Worm (Caenorhabditis elegans) whole organism, L4 larva: ENCODE measurements around the gene rde-12.

Experiments used
- D1046.2 ChIP-seq: fragments of 200-800 bp; sonication (Bioruptor generic); IDR thresholded peaks from 2 replicates; pipeline ENCODE4 v1.3.6; 2022; ENCODE audit warnings: missing genetic modification characterization, missing compliant biosample characterization
- F37D6.2 ChIP-seq: sonication (generic microtip); optimal IDR thresholded peaks from 2 replicates; lab custom pipeline; 2016; ENCODE audit warnings: mild to moderate bottlenecking, missing genetic modification characterization, missing compliant biosample characterization
- Y48G9A.11 ChIP-seq: fragments of 200-800 bp; sonication (Bioruptor generic); IDR thresholded peaks from 2 replicates; pipeline ENCODE4 v1.3.6; 2022; ENCODE audit warnings: missing genetic modification reagents, missing genetic modification characterization, missing compliant biosample characterization
- ZK546.5 ChIP-seq, 2 experiments: sonication (generic microtip); optimal IDR thresholded peaks; 2 replicates each; lab custom pipeline; 2017; ENCODE audit warnings: missing biosample characterization in 2 of 2, missing genetic modification characterization in 2 of 2
- aha-1 ChIP-seq: fragments of 150-350 bp; peaks from one replicate; lab custom pipeline; 2014; ENCODE audit warnings: missing biosample characterization, missing genetic modification characterization
- ceh-32 ChIP-seq: sonication (generic microtip); optimal IDR thresholded peaks from 2 replicates; lab custom pipeline; 2016; ENCODE audit warnings: mild to moderate bottlenecking, missing genetic modification characterization, missing compliant biosample characterization; ENCODE audit not compliant: poor library complexity
- ceh-62 ChIP-seq: sonication (generic microtip); optimal IDR thresholded peaks from 2 replicates; lab custom pipeline; 2017; ENCODE audit warnings: missing biosample characterization, missing genetic modification characterization
- daf-19 ChIP-seq: fragments of 200-800 bp; sonication (Bioruptor generic); conservative IDR thresholded peaks from 2 replicates; pipeline ENCODE4 v1.3.6; 2022; ENCODE audit warnings: missing genetic modification characterization, missing compliant biosample characterization
- daf-8 ChIP-seq: fragments of 200-800 bp; sonication (Bioruptor generic); IDR thresholded peaks from 2 replicates; pipeline ENCODE4 v1.3.6; 2022; ENCODE audit warnings: missing genetic modification characterization, missing compliant biosample characterization
- dmd-8 ChIP-seq: fragments of 200-800 bp; sonication (Bioruptor generic); IDR thresholded peaks from 2 replicates; pipeline ENCODE4 v1.3.6; 2022; ENCODE audit warnings: missing genetic modification characterization, missing compliant biosample characterization
- dmd-9 ChIP-seq: fragments of 200-800 bp; sonication (Bioruptor generic); IDR thresholded peaks from 2 replicates; pipeline ENCODE4 v1.3.6; 2022; ENCODE audit warnings: missing genetic modification reagents, missing genetic modification characterization, missing compliant biosample characterization
- dve-1 ChIP-seq: sonication (generic microtip); optimal IDR thresholded peaks from 2 replicates; lab custom pipeline; 2017; ENCODE audit warnings: antibody characterized with exemption, mild to moderate bottlenecking, missing genetic modification characterization, missing compliant biosample characterization; ENCODE audit not compliant: insufficient read depth
- hlh-30 ChIP-seq: sonication (generic microtip); optimal IDR thresholded peaks from 2 replicates; lab custom pipeline; 2017; ENCODE audit warnings: antibody characterized with exemption, mild to moderate bottlenecking, missing genetic modification characterization, missing compliant biosample characterization; ENCODE audit not compliant: insufficient read depth
- lim-7 ChIP-seq: fragments of 200-800 bp; sonication (Bioruptor generic); IDR thresholded peaks from 2 replicates; pipeline ENCODE4 v1.3.6; 2022; ENCODE audit warnings: missing genetic modification characterization, missing compliant biosample characterization
- lin-13 ChIP-seq: fragments of 150-350 bp; optimal IDR thresholded peaks from 2 replicates; lab custom pipeline; 2014; ENCODE audit warnings: missing biosample characterization, missing genetic modification reagents, missing genetic modification characterization
- mdl-1 ChIP-seq, 2 experiments: fragments of 150-350 bp in 1 of 2; sonication (generic microtip) in 1 of 2; optimal IDR thresholded peaks; 2 replicates each; lab custom pipeline; 2014 to 2017; ENCODE audit warnings: missing biosample characterization in 2 of 2, missing genetic modification characterization in 2 of 2
- nhr-10 ChIP-seq: fragments of 150-350 bp; optimal IDR thresholded peaks from 2 replicates; lab custom pipeline; 2014; ENCODE audit warnings: missing biosample characterization, missing genetic modification characterization
- nhr-25 ChIP-seq: sonication (generic microtip); optimal IDR thresholded peaks from 2 replicates; lab custom pipeline; 2017; ENCODE audit warnings: missing genetic modification characterization, mild to moderate bottlenecking, missing compliant biosample characterization, antibody characterized with exemption, moderate library complexity, borderline replicate concordance; ENCODE audit not compliant: insufficient read depth
- nhr-42 ChIP-seq: fragments of 200-800 bp; sonication (Bioruptor generic); IDR thresholded peaks from 2 replicates; pipeline ENCODE4 v1.3.6; 2022; ENCODE audit warnings: missing genetic modification characterization, missing compliant biosample characterization
- nhr-76 ChIP-seq: fragments of 150-350 bp; optimal IDR thresholded peaks from 2 replicates; lab custom pipeline; 2014; ENCODE audit warnings: missing biosample characterization, missing genetic modification characterization
- sdz-12 ChIP-seq: fragments of 200-800 bp; sonication (Bioruptor generic); optimal IDR thresholded peaks from 2 replicates; lab custom pipeline; 2018; ENCODE audit warnings: mild to moderate bottlenecking, missing genetic modification characterization, missing compliant biosample characterization
- snpc-1.2 ChIP-seq: fragments of 200-800 bp; sonication (Bioruptor generic); IDR thresholded peaks from 2 replicates; pipeline ENCODE4 v1.3.6; 2022; ENCODE audit warnings: missing genetic modification reagents, missing genetic modification characterization, missing compliant biosample characterization
- snpc-4 ChIP-seq: fragments of 150-350 bp; optimal IDR thresholded peaks from 2 replicates; lab custom pipeline; 2014; ENCODE audit warnings: missing biosample characterization, missing genetic modification characterization
- tag-97 ChIP-seq: fragments of 200-800 bp; sonication (Bioruptor generic); IDR thresholded peaks from 2 replicates; pipeline ENCODE4 v1.3.6; 2022; ENCODE audit warnings: missing genetic modification characterization, missing compliant biosample characterization
- tra-1 ChIP-seq: fragments of 200-800 bp; sonication (Bioruptor generic); IDR thresholded peaks from 2 replicates; pipeline ENCODE4 v1.3.6; 2022; ENCODE audit warnings: missing genetic modification reagents, missing genetic modification characterization, missing compliant biosample characterization
- unc-130 ChIP-seq: sonication (generic microtip); optimal IDR thresholded peaks from 2 replicates; lab custom pipeline; 2016; ENCODE audit warnings: missing genetic modification reagents, missing genetic modification characterization, missing compliant biosample characterization
- unc-62 ChIP-seq, 3 experiments: fragments of 150-350 bp in 1 of 3; sonication (generic microtip); optimal IDR thresholded peaks in 2 of 3; peaks in 1 of 3; 1 replicate in 1 of 3; 2 replicates in 2 of 3; lab custom pipeline; 2014 to 2017; ENCODE audit warnings: missing biosample characterization in 3 of 3, missing genetic modification characterization in 3 of 3, missing genetic modification reagents in 3 of 3, missing genotype in 1 of 3
- zfp-3 ChIP-seq: fragments of 200-800 bp; sonication (Bioruptor generic); conservative IDR thresholded peaks from 2 replicates; pipeline ENCODE4 v1.3.6; 2022; ENCODE audit warnings: missing genetic modification reagents, missing genetic modification characterization, missing compliant biosample characterization
- zip-11 ChIP-seq: fragments of 200-800 bp; sonication (Bioruptor generic); IDR thresholded peaks from 2 replicates; pipeline ENCODE4 v1.3.6; 2022; ENCODE audit warnings: missing genetic modification characterization, missing compliant biosample characterization
- zip-2 ChIP-seq: fragments of 150-350 bp; optimal IDR thresholded peaks from 2 replicates; lab custom pipeline; 2014; ENCODE audit warnings: missing biosample characterization, missing genetic modification characterization

Gene rde-12

DNA sequence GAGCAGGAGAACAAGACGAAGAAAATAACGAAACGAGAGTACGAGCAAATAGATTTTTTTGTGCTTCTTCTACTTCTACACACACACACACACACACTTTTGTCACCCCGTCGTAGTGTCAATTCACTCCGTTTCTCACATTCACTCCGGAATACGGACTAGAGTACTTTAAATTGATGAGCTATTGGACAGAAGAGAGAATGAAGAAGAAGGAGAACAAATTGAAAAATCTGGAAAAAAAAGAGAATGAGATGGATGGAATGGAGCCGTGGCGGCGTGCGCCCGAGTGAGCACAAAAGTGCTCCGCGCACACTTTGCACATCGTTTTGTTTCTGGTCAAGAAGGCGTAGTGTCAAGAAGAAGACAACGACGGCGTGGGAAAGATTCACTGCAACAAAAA is 22.3 kb downstream of the rde-12 start:
- no peak for TF ChIP-seq daf-19
- TF ChIP-seq aha-1 (tag; lab: Kevin White, UChicago), result peak; percentile 69
- TF ChIP-seq unc-62 (GFP tag; optimal IDR thresholded peaks at IDR 0.05 in 1 of 2; lab: Kevin White, UChicago), result peak in 1 of 2 experiments; percentile 92
- TF ChIP-seq unc-62 (tag; optimal IDR thresholded peaks at IDR 0.05; lab: Kevin White, UChicago), result no peak

DNA sequence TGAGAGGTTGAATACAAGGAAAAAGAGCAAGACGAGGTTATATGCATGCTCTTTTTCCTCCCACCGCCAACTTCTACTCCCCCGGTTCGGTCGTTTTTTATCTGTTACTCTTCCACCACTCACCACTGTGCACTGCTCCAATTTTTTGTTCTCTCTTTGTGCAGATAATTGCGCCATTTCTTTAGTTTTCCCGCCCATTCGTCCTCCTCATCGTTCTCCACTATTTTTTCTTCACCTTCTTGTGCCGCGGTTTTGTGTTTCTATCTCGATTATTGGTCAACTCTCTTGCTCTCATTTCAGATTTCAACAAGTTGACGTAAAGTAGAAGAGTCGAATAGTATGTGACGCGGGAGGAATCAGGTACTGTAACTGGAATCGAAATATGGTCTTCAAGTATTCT is 24.4 kb downstream of the rde-12 start, which contains the start of gene T01D3.1:
T01D3.1 (plus strand) TSS at position 301 of the 400 bp plus-strand sequence.
- no peak for TF ChIP-seq nhr-10 (tag; lab: Kevin White, UChicago)
- peak in 1 of 2 experiments; percentile 58 for TF ChIP-seq unc-62 (GFP tag; optimal IDR thresholded peaks at IDR 0.05 in 1 of 2; lab: Kevin White, UChicago)
- TF ChIP-seq unc-62 (tag; optimal IDR thresholded peaks at IDR 0.05; lab: Kevin White, UChicago), result no peak

DNA sequence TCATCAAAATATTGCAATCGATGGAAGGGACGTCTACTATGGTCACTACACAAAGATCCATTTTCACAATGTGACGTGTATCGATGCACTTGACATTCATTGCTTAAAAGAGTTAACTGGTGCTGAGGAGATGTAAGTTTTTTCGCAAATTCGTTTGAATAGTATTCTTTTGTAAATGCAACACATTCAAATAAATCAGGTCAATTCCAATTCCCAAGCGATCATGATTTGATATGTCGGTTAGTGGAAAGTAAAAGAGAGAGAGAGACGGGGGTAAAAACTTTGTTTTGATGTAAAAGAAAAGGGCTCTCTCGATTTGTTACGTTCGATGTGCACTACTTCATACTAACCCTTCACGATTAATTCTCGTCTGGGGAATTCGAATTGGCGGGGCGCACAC is 25.1 kb downstream of the rde-12 start:
- TF ChIP-seq D1046.2 (GFP tag; lab: Robert Waterston, UW), result no peak
- no peak for TF ChIP-seq hlh-30 (tag; lab: Kevin White, UChicago)
- no peak for TF ChIP-seq aha-1 (tag; lab: Kevin White, UChicago)
- no peak for TF ChIP-seq ZK546.5 (tag; optimal IDR thresholded peaks at IDR 0.05; lab: Kevin White, UChicago)
- TF ChIP-seq dmd-9 (GFP tag; lab: Robert Waterston, UW), result no peak
- no peak for TF ChIP-seq tag-97 (GFP tag; lab: Robert Waterston, UW)
- TF ChIP-seq unc-62 (GFP tag; optimal IDR thresholded peaks at IDR 0.05 in 1 of 2; lab: Kevin White, UChicago), result peak in 1 of 2 experiments; percentile 96
- no peak for TF ChIP-seq unc-62 (tag; optimal IDR thresholded peaks at IDR 0.05; lab: Kevin White, UChicago)
- no peak for TF ChIP-seq zip-2 (tag; lab: Kevin White, UChicago)

DNA sequence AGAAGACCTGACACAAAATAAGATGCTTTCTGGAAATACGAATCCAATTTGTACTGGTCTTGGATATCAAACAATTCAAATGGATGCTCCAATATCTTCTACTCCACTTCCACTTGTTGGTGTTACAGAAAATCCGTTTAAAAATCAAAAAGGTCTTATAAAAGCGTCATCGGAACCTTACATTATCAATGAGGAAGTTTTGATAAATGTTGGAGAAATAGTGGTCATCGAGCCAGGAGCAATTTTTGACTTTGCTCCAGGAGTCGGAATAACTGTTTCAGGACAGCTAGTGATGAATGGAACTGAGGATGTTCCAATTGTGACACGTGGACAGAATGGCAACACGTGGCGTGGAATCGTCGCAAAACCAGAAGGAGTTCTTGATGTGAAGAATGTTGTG is 28.9 kb downstream of the rde-12 start:
- no peak for TF ChIP-seq dve-1 (tag; lab: Kevin White, UChicago)
- no peak for TF ChIP-seq ceh-32 (tag; lab: Kevin White, UChicago)
- no peak for TF ChIP-seq lin-13
- no peak for TF ChIP-seq zfp-3
- no peak for TF ChIP-seq daf-8 (GFP tag; lab: Robert Waterston, UW)
- TF ChIP-seq tag-97 (GFP tag; lab: Robert Waterston, UW), result no peak
- no peak for TF ChIP-seq nhr-76
- TF ChIP-seq nhr-42 (GFP tag; lab: Robert Waterston, UW), result no peak
- no peak for TF ChIP-seq zip-11 (GFP tag; lab: Robert Waterston, UW)
- TF ChIP-seq, all 104 proteins: peak for 0

DNA sequence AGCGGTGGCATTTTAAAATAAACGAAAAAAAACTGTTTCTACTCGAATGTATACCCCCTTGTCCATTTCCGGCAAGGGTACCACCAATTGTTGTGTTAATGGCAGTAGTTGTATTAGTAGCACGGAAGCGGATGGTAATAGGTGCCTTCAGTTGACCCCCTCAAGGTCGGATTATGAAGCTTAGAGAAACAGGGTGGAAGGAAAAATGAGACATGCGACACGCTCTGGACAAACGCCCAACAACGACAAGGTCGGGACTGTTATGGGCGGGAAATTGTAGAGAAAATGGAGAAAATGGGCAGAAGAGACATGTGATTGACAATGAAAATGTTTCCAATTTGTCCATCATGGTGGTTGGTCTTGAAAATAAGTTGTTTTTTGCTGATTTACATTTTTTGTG is 38.8 kb downstream of the rde-12 start, which contains the start of gene T01D3.3:
T01D3.3 (plus strand) TSS at position 312 of the 400 bp plus-strand sequence.
- TF ChIP-seq nhr-25 (tag; lab: Kevin White, UChicago) (peak; percentile 63), ceh-62 (tag; lab: Kevin White, UChicago) (no peak), daf-8 (GFP tag; lab: Robert Waterston, UW) (no peak), unc-130 (no peak), snpc-4 (tag; lab: Kevin White, UChicago) (no peak), F37D6.2 (tag; lab: Kevin White, UChicago) (no peak), sdz-12 (GFP tag; lab: Kevin White, UChicago) (no peak)

DNA sequence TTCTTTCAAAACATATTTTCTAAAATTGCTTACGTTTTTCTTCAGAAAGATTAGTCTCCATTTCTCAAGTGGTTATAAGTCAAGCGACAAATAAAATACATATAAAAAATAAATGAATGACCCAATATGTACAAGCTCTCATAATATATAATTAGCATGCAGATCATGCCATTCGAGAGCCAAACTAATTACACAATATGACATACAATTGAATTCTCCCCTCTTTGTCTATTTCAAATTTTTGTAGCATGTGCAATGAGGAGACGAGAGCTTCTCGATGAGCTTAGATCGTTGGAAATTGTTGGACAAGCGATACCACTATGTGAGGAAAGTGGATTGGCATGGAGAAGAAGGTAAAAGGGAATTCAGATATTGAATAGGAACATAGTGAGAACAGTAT is 42.1 kb downstream of the rde-12 start, which contains the start of gene hlh-34:
hlh-34 (minus strand) TSS at position 101 of the 400 bp plus-strand sequence.
- TF ChIP-seq dmd-8 (GFP tag; lab: Robert Waterston, UW) (no peak), lim-7 (GFP tag; lab: Robert Waterston, UW) (no peak)

DNA sequence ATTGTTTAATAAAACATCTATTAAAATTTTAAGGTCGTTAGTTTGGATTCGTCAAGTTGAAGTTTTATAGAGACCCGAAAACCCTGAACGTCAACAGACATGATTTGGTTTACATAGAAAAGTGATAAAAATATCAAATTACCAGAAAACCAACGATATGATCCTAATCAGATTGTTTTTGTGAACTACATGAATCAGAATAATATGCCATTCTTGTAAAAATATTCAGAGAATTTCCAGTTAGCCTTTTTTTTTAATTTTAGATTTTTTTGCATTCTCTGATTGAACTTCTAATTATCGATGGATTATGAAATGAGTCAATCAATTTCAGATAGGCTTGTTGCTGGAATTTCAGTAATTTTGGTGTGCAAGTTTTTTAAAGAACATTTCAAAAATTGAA is 45.9 kb downstream of the rde-12 start, which contains the start of gene srx-96:
srx-96 (plus strand) TSS at position 301 of the 400 bp plus-strand sequence.
- TF ChIP-seq Y48G9A.11 (no peak), snpc-1.2 (GFP tag; lab: Robert Waterston, UW) (no peak), nhr-42 (GFP tag; lab: Robert Waterston, UW) (no peak), tra-1 (GFP tag; lab: Robert Waterston, UW) (no peak), mdl-1 (tag; optimal IDR thresholded peaks at IDR 0.05; lab: Kevin White, UChicago) (no peak)
